Worm (Caenorhabditis elegans): ENCODE measurements around the gene C06E7.2.

DNA sequence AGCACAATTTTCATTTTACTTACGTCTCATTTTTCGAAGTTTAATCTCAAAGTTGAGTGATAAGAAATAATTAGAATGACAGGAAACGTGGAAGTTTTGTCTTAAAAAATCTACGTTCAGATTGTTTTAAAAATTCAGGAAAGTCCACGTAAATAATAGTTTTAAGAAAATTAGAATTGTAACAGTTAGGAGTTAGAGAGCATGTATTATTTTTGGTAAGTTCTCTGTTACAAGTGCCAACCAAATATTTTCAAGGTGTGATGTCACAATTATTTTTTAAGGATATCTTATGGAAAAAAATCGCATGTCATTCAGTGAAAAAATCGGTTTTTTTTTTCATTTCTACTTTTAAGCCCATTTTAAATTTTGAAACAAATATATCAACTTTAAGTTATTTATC is 45.2 kb downstream of the C06E7.2 start, which contains the start of gene H04M03.11:
- no peak for TF ChIP-seq mab-5 (tag; optimal IDR thresholded peaks at IDR 0.05)
- no peak for TF ChIP-seq ztf-11 (tag; optimal IDR thresholded peaks at IDR 0.05)
- TF ChIP-seq unc-39 (tag; optimal IDR thresholded peaks at IDR 0.05) = no peak
- no peak for TF ChIP-seq pha-4 (tag; optimal IDR thresholded peaks at IDR 0.05)
- no peak for TF ChIP-seq nhr-76 (tag; optimal IDR thresholded peaks at IDR 0.05)
- no peak for TF ChIP-seq lin-13 (tag; optimal IDR thresholded peaks at IDR 0.05)
- TF ChIP-seq mls-2 (tag; optimal IDR thresholded peaks at IDR 0.05) = no peak
- TF ChIP-seq ces-1 (GFP tag; optimal IDR thresholded peaks at IDR 0.05) = no peak
- no peak for TF ChIP-seq nhr-12 (tag; optimal IDR thresholded peaks at IDR 0.05)
- no peak for TF ChIP-seq snpc-4 (tag; optimal IDR thresholded peaks at IDR 0.05)
- no peak for TF ChIP-seq nhr-237 (tag; optimal IDR thresholded peaks at IDR 0.05)
- TF ChIP-seq lsy-2 (tag; optimal IDR thresholded peaks at IDR 0.05) = no peak
- no peak for TF ChIP-seq nhr-28 (tag; optimal IDR thresholded peaks at IDR 0.05)
- no peak for TF ChIP-seq tbx-8 (GFP tag; optimal IDR thresholded peaks at IDR 0.05)
